Fruit fly (Drosophila melanogaster) whole organism, embryonic: Measurements from ENCODE around the gene Zpr1.

Source experiments
- Ada2b ChIP-seq: fragments of 200-800 bp; sonication (Bioruptor generic); IDR thresholded peaks from 2 replicates; pipeline ENCODE4 v1.3.6; 2022; ENCODE audit warnings: missing biosample characterization, missing genetic modification characterization
- CG11456 ChIP-seq: fragments of 200-800 bp; sonication (Bioruptor generic); IDR thresholded peaks from 3 replicates; pipeline ENCODE4 v1.3.6; 2022; ENCODE audit warnings: missing biosample characterization, missing genetic modification characterization
- CG11560 ChIP-seq: fragments of 200-800 bp; sonication (Bioruptor generic); IDR thresholded peaks from 3 replicates; pipeline ENCODE4 v1.3.6; 2022; ENCODE audit warnings: missing biosample characterization, missing genetic modification characterization
- CG13287 ChIP-seq: fragments of 200-800 bp; sonication (Bioruptor generic); IDR thresholded peaks from 2 replicates; pipeline ENCODE4 v1.3.6; 2022; ENCODE audit warnings: missing biosample characterization, missing genetic modification characterization; ENCODE audit not compliant: partially characterized antibody
- CG1602 ChIP-seq: fragments of 200-800 bp; sonication (Bioruptor generic); optimal IDR thresholded peaks from 3 replicates; lab custom pipeline; 2016; ENCODE audit warnings: missing biosample characterization, missing genetic modification characterization
- CG17568 ChIP-seq: fragments of 200-800 bp; sonication (Bioruptor generic); optimal IDR thresholded peaks from 2 replicates; lab custom pipeline; 2018; ENCODE audit warnings: missing biosample characterization, mild to moderate bottlenecking, missing genetic modification characterization, moderate library complexity
- CG17612 ChIP-seq: fragments of 200-800 bp; sonication (Bioruptor generic); IDR thresholded peaks from 2 replicates; pipeline ENCODE4 v1.3.6; 2022; ENCODE audit warnings: missing biosample characterization, missing genetic modification characterization
- CG2116 ChIP-seq: fragments of 200-800 bp; sonication (Bioruptor generic); optimal IDR thresholded peaks from 3 replicates; lab custom pipeline; 2018; ENCODE audit warnings: missing biosample characterization, mild to moderate bottlenecking, missing genetic modification characterization
- CG32767 ChIP-seq: fragments of 200-800 bp; sonication (Bioruptor generic); IDR thresholded peaks from 2 replicates; pipeline ENCODE4 v1.3.6; 2022; ENCODE audit warnings: missing biosample characterization, missing genetic modification characterization
- CG32772 ChIP-seq: fragments of 200-800 bp; sonication (Bioruptor generic); IDR thresholded peaks from 2 replicates; pipeline ENCODE4 v1.3.6; 2022; ENCODE audit warnings: missing biosample characterization, missing genetic modification characterization
- CG34422 ChIP-seq: fragments of 200-800 bp; sonication (Bioruptor generic); IDR thresholded peaks from 3 replicates; pipeline ENCODE4 v1.3.6; 2022; ENCODE audit warnings: missing biosample characterization, missing genetic modification characterization
- CG7745 ChIP-seq: fragments of 200-800 bp; sonication (Bioruptor generic); optimal IDR thresholded peaks from 2 replicates; lab custom pipeline; 2018; ENCODE audit warnings: missing biosample characterization, mild to moderate bottlenecking, missing genetic modification characterization, moderate library complexity
- CG7928 ChIP-seq: fragments of 200-800 bp; sonication (Bioruptor generic); optimal IDR thresholded peaks from 2 replicates; lab custom pipeline; 2017; ENCODE audit warnings: missing biosample characterization, mild to moderate bottlenecking, missing genetic modification characterization
- CoRest ChIP-seq: fragments of 200-800 bp; sonication (Bioruptor generic); optimal IDR thresholded peaks from 3 replicates; lab custom pipeline; 2018; ENCODE audit warnings: missing biosample characterization, mild to moderate bottlenecking, missing genetic modification characterization, moderate library complexity
- Dll ChIP-seq: fragments of 200-800 bp; sonication (Bioruptor generic); IDR thresholded peaks from 4 replicates; pipeline ENCODE4 v1.3.6; 2022; ENCODE audit warnings: missing biosample characterization, missing genetic modification characterization; ENCODE audit not compliant: partially characterized antibody
- Drgx ChIP-seq: fragments of 200-800 bp; sonication (Bioruptor generic); IDR thresholded peaks from 2 replicates; pipeline ENCODE4 v1.3.6; 2022; ENCODE audit warnings: missing biosample characterization, missing genetic modification characterization
- E2f2 ChIP-seq: fragments of 200-800 bp; sonication (Bioruptor generic); IDR thresholded peaks from 2 replicates; pipeline ENCODE4 v1.3.6; 2022; ENCODE audit warnings: missing biosample characterization, missing genetic modification characterization
- HLH4C ChIP-seq: fragments of 200-800 bp; sonication (Bioruptor generic); IDR thresholded peaks from 3 replicates; pipeline ENCODE4 v1.3.6; 2022; ENCODE audit warnings: missing biosample characterization, missing genetic modification characterization; ENCODE audit not compliant: partially characterized antibody
- MESR4 ChIP-seq: fragments of 200-800 bp; sonication (Bioruptor generic); optimal IDR thresholded peaks from 2 replicates; lab custom pipeline; 2018; ENCODE audit warnings: missing biosample characterization, mild to moderate bottlenecking, missing genetic modification characterization, moderate library complexity
- PHDP ChIP-seq: fragments of 200-800 bp; sonication (Bioruptor generic); optimal IDR thresholded peaks from 3 replicates; lab custom pipeline; 2018; ENCODE audit warnings: missing biosample characterization, mild to moderate bottlenecking, missing genetic modification characterization, moderate library complexity
- Scr ChIP-seq: fragments of 200-800 bp; sonication (Bioruptor generic); IDR thresholded peaks from 2 replicates; pipeline ENCODE4 v1.3.6; 2022; ENCODE audit warnings: missing biosample characterization, missing genetic modification characterization; ENCODE audit not compliant: partially characterized antibody
- Six4 ChIP-seq: fragments of 200-800 bp; sonication (Bioruptor generic); optimal IDR thresholded peaks from 2 replicates; lab custom pipeline; 2016; ENCODE audit warnings: missing biosample characterization, missing genetic modification characterization
- Sox100B ChIP-seq: fragments of 200-800 bp; sonication (Bioruptor generic); optimal IDR thresholded peaks from 3 replicates; lab custom pipeline; 2018; ENCODE audit warnings: missing biosample characterization, mild to moderate bottlenecking, missing genetic modification characterization
- Xbp1 ChIP-seq: fragments of 200-800 bp; sonication (Bioruptor generic); optimal IDR thresholded peaks from 3 replicates; lab custom pipeline; 2016; ENCODE audit warnings: missing biosample characterization, mild to moderate bottlenecking, missing genetic modification characterization
- YL-1 ChIP-seq: fragments of 200-800 bp; sonication (Bioruptor generic); optimal IDR thresholded peaks from 3 replicates; lab custom pipeline; 2017; ENCODE audit warnings: missing biosample characterization, mild to moderate bottlenecking, missing genetic modification characterization
- amos ChIP-seq: fragments of 200-800 bp; sonication (Bioruptor generic); IDR thresholded peaks from 2 replicates; pipeline ENCODE4 v1.3.6; 2022; ENCODE audit warnings: missing biosample characterization, missing genetic modification characterization; ENCODE audit not compliant: partially characterized antibody
- bbx ChIP-seq: fragments of 200-800 bp; sonication (Bioruptor generic); IDR thresholded peaks from 2 replicates; pipeline ENCODE4 v1.3.6; 2022; ENCODE audit warnings: missing biosample characterization, missing genetic modification characterization; ENCODE audit not compliant: partially characterized antibody
- bigmax ChIP-seq: fragments of 200-800 bp; sonication (Bioruptor generic); optimal IDR thresholded peaks from 2 replicates; lab custom pipeline; 2018; ENCODE audit warnings: missing biosample characterization, mild to moderate bottlenecking, missing genetic modification characterization
- chif ChIP-seq, 2 experiments: fragments of 200-800 bp; sonication (Bioruptor generic); optimal IDR thresholded peaks; 3 replicates each; lab custom pipeline; 2016; ENCODE audit warnings: missing biosample characterization in 2 of 2, missing genetic modification characterization in 2 of 2
- chinmo ChIP-seq: fragments of 200-800 bp; sonication (Bioruptor generic); IDR thresholded peaks from 4 replicates; pipeline ENCODE4 v1.3.6; 2022; ENCODE audit warnings: missing biosample characterization, missing genetic modification characterization; ENCODE audit not compliant: partially characterized antibody
- fd102C ChIP-seq: fragments of 200-800 bp; sonication (Bioruptor generic); optimal IDR thresholded peaks from 2 replicates; lab custom pipeline; 2018; ENCODE audit warnings: missing biosample characterization, mild to moderate bottlenecking, missing genetic modification characterization, moderate library complexity
- fu2 ChIP-seq: fragments of 200-800 bp; sonication (Bioruptor generic); optimal IDR thresholded peaks from 2 replicates; lab custom pipeline; 2016; ENCODE audit warnings: missing biosample characterization, missing genetic modification characterization
- gfzf ChIP-seq: fragments of 200-800 bp; sonication (Bioruptor generic); optimal IDR thresholded peaks from 2 replicates; lab custom pipeline; 2016; ENCODE audit warnings: missing biosample characterization, mild to moderate bottlenecking, missing genetic modification characterization, moderate library complexity
- h ChIP-seq: fragments of >200 bp; optimal IDR thresholded peaks from 2 replicates; lab custom pipeline; 2017
- hbn ChIP-seq: fragments of 200-800 bp; sonication (Bioruptor generic); IDR thresholded peaks from 2 replicates; pipeline ENCODE4 v1.3.6; 2022; ENCODE audit warnings: missing biosample characterization, missing genetic modification characterization; ENCODE audit not compliant: partially characterized antibody
- knrl ChIP-seq: fragments of 200-800 bp; sonication (Bioruptor generic); IDR thresholded peaks from 3 replicates; pipeline ENCODE4 v1.3.6; 2022; ENCODE audit warnings: missing biosample characterization, missing genetic modification characterization; ENCODE audit not compliant: partially characterized antibody
- phol ChIP-seq: fragments of 200-800 bp; sonication (Bioruptor generic); optimal IDR thresholded peaks from 3 replicates; lab custom pipeline; 2018; ENCODE audit warnings: missing biosample characterization, mild to moderate bottlenecking, missing genetic modification characterization, moderate library complexity
- pnt ChIP-seq: fragments of 200-800 bp; sonication (Bioruptor generic); optimal IDR thresholded peaks from 3 replicates; lab custom pipeline; 2016; ENCODE audit warnings: missing biosample characterization, missing genetic modification characterization
- pzg ChIP-seq: fragments of 200-800 bp; sonication (Bioruptor generic); optimal IDR thresholded peaks from 3 replicates; lab custom pipeline; 2018; ENCODE audit warnings: missing biosample characterization, mild to moderate bottlenecking, missing genetic modification characterization, moderate library complexity
- ranshi ChIP-seq: fragments of 200-800 bp; sonication (Bioruptor generic); IDR thresholded peaks from 2 replicates; pipeline ENCODE4 v1.3.6; 2022; ENCODE audit warnings: missing biosample characterization, missing genetic modification characterization
- sd ChIP-seq: fragments of 200-800 bp; sonication (Bioruptor generic); optimal IDR thresholded peaks from 3 replicates; lab custom pipeline; 2018; ENCODE audit warnings: missing biosample characterization, mild to moderate bottlenecking, missing genetic modification characterization, moderate library complexity
- sima ChIP-seq: fragments of 200-800 bp; sonication (Bioruptor generic); optimal IDR thresholded peaks from 2 replicates; lab custom pipeline; 2016; ENCODE audit warnings: missing biosample characterization, missing genetic modification characterization
- stwl ChIP-seq: fragments of 200-800 bp; sonication (Bioruptor generic); optimal IDR thresholded peaks from 3 replicates; lab custom pipeline; 2018; ENCODE audit warnings: missing biosample characterization, mild to moderate bottlenecking, missing genetic modification characterization, moderate library complexity
- tll ChIP-seq, 2 experiments: fragments of 200-800 bp in 1 of 2; fragments of >200 bp in 1 of 2; sonication (Bioruptor generic) in 1 of 2; optimal IDR thresholded peaks; 2 replicates each; lab custom pipeline; 2017 to 2019; ENCODE audit warnings: missing biosample characterization in 2 of 2, missing genetic modification characterization in 2 of 2, mild to moderate bottlenecking in 1 of 2, moderate library complexity in 1 of 2
- tx ChIP-seq: fragments of 200-800 bp; sonication (Bioruptor generic); optimal IDR thresholded peaks from 2 replicates; lab custom pipeline; 2016; ENCODE audit warnings: missing biosample characterization, missing genetic modification characterization
- vnd ChIP-seq: fragments of 200-800 bp; sonication (Bioruptor generic); IDR thresholded peaks from 3 replicates; pipeline ENCODE4 v1.3.6; 2022; ENCODE audit warnings: missing biosample characterization, missing genetic modification characterization; ENCODE audit not compliant: partially characterized antibody

Zpr1 gene

DNA sequence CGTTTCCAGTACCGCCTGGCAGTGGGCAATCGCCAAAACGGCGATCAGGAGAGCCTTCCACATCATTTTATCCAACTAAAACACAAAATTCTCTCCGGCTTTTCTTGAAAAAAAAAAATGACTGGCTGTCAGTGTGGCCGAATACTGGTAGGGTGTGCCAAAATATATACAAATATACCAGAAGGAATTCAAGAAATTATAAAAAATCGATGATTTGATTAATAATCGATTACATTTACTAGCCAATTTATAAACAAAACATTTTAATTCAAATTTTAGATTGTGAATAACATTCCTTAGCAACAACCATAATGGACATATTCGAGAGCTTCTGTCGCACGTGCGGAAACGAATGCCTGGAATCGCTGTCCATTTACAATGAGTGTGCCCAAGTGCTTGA lies 3.5 kb downstream of the Zpr1 start, which contains the start of the genes Ost48 and Dlip1 (continued):
- TF ChIP-seq HLH4C (GFP tag; lab: Robert Waterston, UW) (peak; percentile 39; the same call in 1 of the 3 replicates), CG11456 (GFP tag; lab: Robert Waterston, UW) (no peak), CG17612 (no peak), CG13287 (GFP tag; lab: Robert Waterston, UW) (peak; percentile 61; the same call in 1 of the 2 replicates), Ada2b (GFP tag; lab: Robert Waterston, UW) (no peak), pnt (GFP tag; lab: Kevin White, UChicago) (no peak), E2f2 (peak; percentile 65), knrl (no peak; the same call in 2 of the 3 replicates), hbn (GFP tag; lab: Robert Waterston, UW) (peak; percentile 46), bbx (0 out of 2 replicates have a peak, but pooled peaks have one; percentile 25), vnd (GFP tag; lab: Robert Waterston, UW) (0 out of 3 replicates have a peak, but pooled peaks have one; percentile 30), Dll (GFP tag; lab: Robert Waterston, UW) (peak; percentile 58; the same call in 2 of the 4 replicates), fd102C (GFP tag; lab: Kevin White, UChicago) (no peak), Xbp1 (GFP tag; lab: Kevin White, UChicago) (peak; percentile 28), CG17568 (peak; percentile 49), pzg (GFP tag; lab: Kevin White, UChicago) (peak; percentile 43), CoRest (tag; lab: Kevin White, UChicago) (no peak), stwl (tag; lab: Kevin White, UChicago) (peak; percentile 54), chinmo (GFP tag; lab: Robert Waterston, UW) (no peak), h (lab: Kevin White, UChicago) (no peak), bigmax (GFP tag; lab: Kevin White, UChicago) (peak; percentile 71), tx (GFP tag; lab: Kevin White, UChicago) (no peak), CG34422 (GFP tag; lab: Robert Waterston, UW) (peak; percentile 50; the same call in 1 of the 3 replicates), CG11560 (tag; lab: Robert Waterston, UW) (peak; percentile 62; the same call in 2 of the 3 replicates), Six4 (GFP tag; lab: Kevin White, UChicago) (no peak), tll (GFP tag; optimal IDR thresholded peaks at IDR 0.05; lab: Kevin White, UChicago) (no peak), phol (tag; lab: Kevin White, UChicago) (peak; percentile 36), fu2 (GFP tag; lab: Kevin White, UChicago) (no peak), ranshi (GFP tag; lab: Robert Waterston, UW) (no peak), CG1602 (GFP tag; lab: Kevin White, UChicago) (no peak), Sox100B (GFP tag; lab: Kevin White, UChicago) (no peak), PHDP (no peak), gfzf (GFP tag; lab: Kevin White, UChicago) (peak; percentile 64), CG2116 (GFP tag; lab: Kevin White, UChicago) (peak; percentile 40), CG7745 (no peak), amos (GFP tag; lab: Robert Waterston, UW) (peak; percentile 43; the same call in 1 of the 2 replicates), CG32767 (GFP tag; lab: Robert Waterston, UW) (no peak), CG32772 (GFP tag; lab: Robert Waterston, UW) (peak; percentile 45; the same call in 1 of the 2 replicates), sd (tag; lab: Kevin White, UChicago) (peak; percentile 34), Scr (GFP tag; lab: Robert Waterston, UW) (peak; percentile 49; the same call in 1 of the 2 replicates), MESR4 (GFP tag; lab: Kevin White, UChicago) (peak; percentile 28), sima (GFP tag; lab: Kevin White, UChicago) (no peak), CG7928 (GFP tag; lab: Kevin White, UChicago) (no peak), YL-1 (GFP tag; lab: Kevin White, UChicago) (peak; percentile 37), Drgx (no peak), chif (GFP tag; optimal IDR thresholded peaks at IDR 0.05; lab: Kevin White, UChicago) (no peak)
